Fruit fly (Drosophila melanogaster) whole organism, embryonic: ENCODE data around the gene Inx3.

ENCODE experiments used
- Atf6 ChIP-seq: fragments of 200-800 bp; sonication (Bioruptor generic); IDR thresholded peaks from 2 replicates; pipeline ENCODE4 v1.3.6; 2022; ENCODE audit warnings: missing biosample characterization, missing genetic modification characterization
- Blimp-1 ChIP-seq: fragments of 200-800 bp; sonication (Bioruptor generic); optimal IDR thresholded peaks from 3 replicates; lab custom pipeline; 2018; ENCODE audit warnings: missing biosample characterization, missing genetic modification characterization, mild to moderate bottlenecking, moderate library complexity, missing genetic modification reagents
- CG10462 ChIP-seq: fragments of 200-800 bp; sonication (Bioruptor generic); optimal IDR thresholded peaks from 2 replicates; lab custom pipeline; 2016; ENCODE audit warnings: missing biosample characterization, missing genetic modification characterization
- CG11093 ChIP-seq: fragments of 200-800 bp; sonication (Bioruptor generic); IDR thresholded peaks from 3 replicates; pipeline ENCODE4 v1.3.6; 2022; ENCODE audit warnings: missing biosample characterization, missing genetic modification characterization
- CG14667 ChIP-seq: fragments of 200-800 bp; sonication (Bioruptor generic); IDR thresholded peaks from 2 replicates; pipeline ENCODE4 v1.3.6; 2022; ENCODE audit warnings: missing biosample characterization, missing genetic modification characterization
- CG15601 ChIP-seq: fragments of 200-800 bp; sonication (Bioruptor generic); optimal IDR thresholded peaks from 3 replicates; lab custom pipeline; 2019; ENCODE audit warnings: missing biosample characterization, mild to moderate bottlenecking, missing genetic modification characterization, moderate library complexity
- CG17359 ChIP-seq: fragments of 200-800 bp; sonication (Bioruptor generic); optimal IDR thresholded peaks from 3 replicates; lab custom pipeline; 2018; ENCODE audit warnings: missing biosample characterization, mild to moderate bottlenecking, missing genetic modification characterization, moderate library complexity
- CG2199 ChIP-seq: fragments of 200-800 bp; sonication (Bioruptor generic); IDR thresholded peaks from 3 replicates; pipeline ENCODE4 v1.3.6; 2022; ENCODE audit warnings: missing biosample characterization, missing genetic modification characterization
- CG2712 ChIP-seq: fragments of 200-800 bp; optimal IDR thresholded peaks from 3 replicates; lab custom pipeline; 2019; ENCODE audit warnings: missing biosample characterization, mild to moderate bottlenecking, missing genetic modification characterization, moderate library complexity
- CG3163 ChIP-seq: fragments of 200-800 bp; sonication (Bioruptor generic); optimal IDR thresholded peaks from 3 replicates; lab custom pipeline; 2016; ENCODE audit warnings: missing biosample characterization, missing genetic modification characterization
- CG33557 ChIP-seq: fragments of 200-800 bp; sonication (Bioruptor generic); optimal IDR thresholded peaks from 2 replicates; lab custom pipeline; 2019; ENCODE audit warnings: missing biosample characterization, mild to moderate bottlenecking, missing genetic modification characterization, moderate library complexity
- CG34224 ChIP-seq: fragments of 200-800 bp; sonication (Bioruptor generic); IDR thresholded peaks from 3 replicates; pipeline ENCODE4 v1.3.6; 2022; ENCODE audit warnings: missing biosample characterization, missing genetic modification characterization; ENCODE audit not compliant: partially characterized antibody
- CG4424 ChIP-seq: fragments of 200-800 bp; sonication (Bioruptor generic); optimal IDR thresholded peaks from 3 replicates; lab custom pipeline; 2016; ENCODE audit warnings: missing biosample characterization, missing genetic modification characterization
- CG5953 ChIP-seq: fragments of 200-800 bp; sonication (Bioruptor generic); IDR thresholded peaks from 2 replicates; pipeline ENCODE4 v1.3.6; 2022; ENCODE audit warnings: missing biosample characterization, missing genetic modification characterization
- CG7271 ChIP-seq: fragments of 200-800 bp; sonication (Bioruptor generic); optimal IDR thresholded peaks from 2 replicates; lab custom pipeline; 2018; ENCODE audit warnings: missing biosample characterization, mild to moderate bottlenecking, missing genetic modification characterization, moderate library complexity
- CG7786 ChIP-seq: fragments of 200-800 bp; sonication (Bioruptor generic); optimal IDR thresholded peaks from 2 replicates; lab custom pipeline; 2016; ENCODE audit warnings: missing biosample characterization, missing genetic modification characterization
- CG9727 ChIP-seq: fragments of 200-800 bp; sonication (Bioruptor generic); optimal IDR thresholded peaks from 3 replicates; lab custom pipeline; 2017; ENCODE audit warnings: missing biosample characterization, mild to moderate bottlenecking, missing genetic modification characterization
- CG9817 ChIP-seq: fragments of 200-800 bp; sonication (Bioruptor generic); optimal IDR thresholded peaks from 2 replicates; lab custom pipeline; 2018; ENCODE audit warnings: missing biosample characterization, mild to moderate bottlenecking, missing genetic modification characterization, moderate library complexity
- CTCF ChIP-seq: fragments of 200-800 bp; sonication (Bioruptor generic); optimal IDR thresholded peaks from 2 replicates; lab custom pipeline; 2017; ENCODE audit warnings: missing biosample characterization, mild to moderate bottlenecking, missing genetic modification characterization, moderate library complexity
- D ChIP-seq, 2 experiments: fragments of 200-800 bp in 1 of 2; fragments of >200 bp in 1 of 2; sonication (Bioruptor generic) in 1 of 2; optimal IDR thresholded peaks; 2 replicates in 1 of 2; 3 replicates in 1 of 2; lab custom pipeline; 2017; ENCODE audit warnings: mild to moderate bottlenecking in 1 of 2, missing biosample characterization in 1 of 2, missing genetic modification characterization in 1 of 2, missing genetic modification reagents in 1 of 2
- Dfd ChIP-seq, 2 experiments: fragments of >200 bp; optimal IDR thresholded peaks; 2 replicates each; lab custom pipeline; 2017; ENCODE audit warnings: missing biosample characterization in 2 of 2, missing genetic modification characterization in 2 of 2
- Dip2 ChIP-seq: fragments of 200-800 bp; sonication (Bioruptor generic); IDR thresholded peaks from 2 replicates; pipeline ENCODE4 v1.3.6; 2022; ENCODE audit warnings: missing biosample characterization, missing genetic modification characterization
- Dll ChIP-seq: fragments of 200-800 bp; sonication (Bioruptor generic); IDR thresholded peaks from 4 replicates; pipeline ENCODE4 v1.3.6; 2022; ENCODE audit warnings: missing biosample characterization, missing genetic modification characterization; ENCODE audit not compliant: partially characterized antibody
- Dp ChIP-seq: fragments of 200-800 bp; sonication (Bioruptor generic); optimal IDR thresholded peaks from 2 replicates; lab custom pipeline; 2018; ENCODE audit warnings: missing biosample characterization, mild to moderate bottlenecking, missing genetic modification characterization, moderate library complexity
- GATAe ChIP-seq: fragments of 200-800 bp; sonication (Bioruptor generic); conservative IDR thresholded peaks from 2 replicates; pipeline ENCODE4 v1.3.6; 2022; ENCODE audit warnings: missing biosample characterization, missing genetic modification characterization
- Lim3 ChIP-seq: fragments of 200-800 bp; sonication (Bioruptor generic); IDR thresholded peaks from 2 replicates; pipeline ENCODE4 v1.3.6; 2022; ENCODE audit warnings: missing biosample characterization, missing genetic modification characterization
- MTF-1 ChIP-seq: fragments of 200-800 bp; sonication (Bioruptor generic); optimal IDR thresholded peaks from 2 replicates; lab custom pipeline; 2018; ENCODE audit warnings: missing biosample characterization, mild to moderate bottlenecking, missing genetic modification characterization, borderline replicate concordance
- NC2α ChIP-seq: fragments of 200-800 bp; sonication (Bioruptor generic); optimal IDR thresholded peaks from 2 replicates; lab custom pipeline; 2016; ENCODE audit warnings: missing biosample characterization, missing genetic modification characterization
- Oli ChIP-seq: fragments of 200-800 bp; sonication (Bioruptor generic); optimal IDR thresholded peaks from 2 replicates; lab custom pipeline; 2018; ENCODE audit warnings: missing biosample characterization, mild to moderate bottlenecking, missing genetic modification characterization, moderate library complexity
- Side ChIP-seq: fragments of 200-800 bp; sonication (Bioruptor generic); optimal IDR thresholded peaks from 2 replicates; lab custom pipeline; 2016; ENCODE audit warnings: missing biosample characterization, missing genetic modification characterization
- Sox102F ChIP-seq: fragments of 200-800 bp; sonication (Bioruptor generic); optimal IDR thresholded peaks from 2 replicates; lab custom pipeline; 2018; ENCODE audit warnings: missing biosample characterization, mild to moderate bottlenecking, missing genetic modification characterization, moderate library complexity
- ato ChIP-seq: fragments of 200-800 bp; sonication (Bioruptor generic); IDR thresholded peaks from 2 replicates; pipeline ENCODE4 v1.3.6; 2022; ENCODE audit warnings: missing biosample characterization, missing genetic modification characterization; ENCODE audit not compliant: partially characterized antibody
- cato ChIP-seq: fragments of 200-800 bp; sonication (Bioruptor generic); optimal IDR thresholded peaks from 2 replicates; lab custom pipeline; 2016; ENCODE audit warnings: missing biosample characterization, missing genetic modification characterization, borderline replicate concordance
- ewg ChIP-seq: fragments of 200-800 bp; sonication (Bioruptor generic); optimal IDR thresholded peaks from 3 replicates; lab custom pipeline; 2017; ENCODE audit warnings: mild to moderate bottlenecking, missing biosample characterization, missing genetic modification reagents, missing genetic modification characterization
- gfzf ChIP-seq: fragments of 200-800 bp; sonication (Bioruptor generic); optimal IDR thresholded peaks from 2 replicates; lab custom pipeline; 2016; ENCODE audit warnings: missing biosample characterization, mild to moderate bottlenecking, missing genetic modification characterization, moderate library complexity
- gro ChIP-seq: fragments of 200-800 bp; sonication (Bioruptor generic); optimal IDR thresholded peaks from 2 replicates; lab custom pipeline; 2016; ENCODE audit warnings: missing biosample characterization, missing genetic modification characterization
- h ChIP-seq: fragments of >200 bp; optimal IDR thresholded peaks from 2 replicates; lab custom pipeline; 2017
- inv ChIP-seq: fragments of 200-800 bp; sonication (Bioruptor generic); IDR thresholded peaks from 2 replicates; pipeline ENCODE4 v1.3.6; 2022; ENCODE audit warnings: missing biosample characterization, missing genetic modification characterization; ENCODE audit not compliant: partially characterized antibody
- ken ChIP-seq: fragments of 200-800 bp; sonication (Bioruptor generic); IDR thresholded peaks from 3 replicates; pipeline ENCODE4 v1.3.6; 2022; ENCODE audit warnings: missing biosample characterization, missing genetic modification characterization
- klu ChIP-seq: fragments of 200-800 bp; sonication (Bioruptor generic); IDR thresholded peaks from 2 replicates; pipeline ENCODE4 v1.3.6; 2022; ENCODE audit warnings: missing biosample characterization, missing genetic modification characterization
- lmd ChIP-seq: fragments of 200-800 bp; sonication (Bioruptor generic); IDR thresholded peaks from 2 replicates; pipeline ENCODE4 v1.3.6; 2022; ENCODE audit warnings: missing biosample characterization, missing genetic modification characterization
- maf-S ChIP-seq: fragments of 200-800 bp; sonication (Bioruptor generic); optimal IDR thresholded peaks from 2 replicates; lab custom pipeline; 2016; ENCODE audit warnings: missing biosample characterization, missing genetic modification characterization
- nmo ChIP-seq: fragments of 200-800 bp; sonication (Bioruptor generic); optimal IDR thresholded peaks from 2 replicates; lab custom pipeline; 2018; ENCODE audit warnings: missing biosample characterization, mild to moderate bottlenecking, missing genetic modification characterization, moderate library complexity
- pzg ChIP-seq: fragments of 200-800 bp; sonication (Bioruptor generic); optimal IDR thresholded peaks from 3 replicates; lab custom pipeline; 2018; ENCODE audit warnings: missing biosample characterization, mild to moderate bottlenecking, missing genetic modification characterization, moderate library complexity
- sens-2 ChIP-seq: fragments of 200-800 bp; sonication (Bioruptor generic); IDR thresholded peaks from 2 replicates; pipeline ENCODE4 v1.3.6; 2022; ENCODE audit warnings: missing biosample characterization, missing genetic modification characterization
- tio ChIP-seq: fragments of 200-800 bp; sonication (Bioruptor generic); optimal IDR thresholded peaks from 2 replicates; lab custom pipeline; 2017; ENCODE audit warnings: missing biosample characterization, missing genetic modification characterization, inconsistent platforms
- vnd ChIP-seq: fragments of 200-800 bp; sonication (Bioruptor generic); IDR thresholded peaks from 3 replicates; pipeline ENCODE4 v1.3.6; 2022; ENCODE audit warnings: missing biosample characterization, missing genetic modification characterization; ENCODE audit not compliant: partially characterized antibody
- wor ChIP-seq: fragments of 200-800 bp; sonication (Bioruptor generic); IDR thresholded peaks from 2 replicates; pipeline ENCODE4 v1.3.6; 2022; ENCODE audit warnings: missing biosample characterization, missing genetic modification characterization
- z ChIP-seq: fragments of 200-800 bp; sonication (Bioruptor generic); IDR thresholded peaks from 3 replicates; pipeline ENCODE4 v1.3.6; 2022; ENCODE audit warnings: missing biosample characterization, missing genetic modification characterization

Inx3 gene

dm6 chr3R:28819555-28820305 lies 39.6 kb downstream of the Inx3 start, which contains the start of the genes CG1523 and CG1647 (continued):
- peak; percentile 39 for TF ChIP-seq Side (GFP tag; lab: Kevin White, UChicago)
- TF ChIP-seq vnd (GFP tag; lab: Robert Waterston, UW), result no peak
- TF ChIP-seq CG9727, result peak; percentile 60
- TF ChIP-seq CG14667 (GFP tag; lab: Robert Waterston, UW), result no peak
- TF ChIP-seq ken, result 0 out of 3 replicates have a peak, but pooled peaks have one; percentile 33
- peak; percentile 79 for TF ChIP-seq CG2712 (tag; lab: Kevin White, UChicago)
- no peak for TF ChIP-seq CG15601 (tag; lab: Kevin White, UChicago)
- TF ChIP-seq h, result no peak
- TF ChIP-seq sens-2 (GFP tag; lab: Robert Waterston, UW), result no peak
- no peak for TF ChIP-seq Lim3 (GFP tag; lab: Robert Waterston, UW)
- peak; percentile 15; the same call in 1 of the 3 replicates for TF ChIP-seq CG34224
- TF ChIP-seq lmd, result peak; percentile 62
- TF ChIP-seq CG10462, result peak; percentile 19
- TF ChIP-seq CG33557 (GFP tag; lab: Kevin White, UChicago), result peak; percentile 84
- TF ChIP-seq gro (GFP tag; lab: Kevin White, UChicago), result peak; percentile 24
- no peak for TF ChIP-seq tio
- no peak for TF ChIP-seq Blimp-1 (GFP tag; lab: Kevin White, UChicago)
- TF ChIP-seq Oli (tag; lab: Kevin White, UChicago), result peak; percentile 69
- TF ChIP-seq GATAe (GFP tag; lab: Robert Waterston, UW), result no peak
- no peak for TF ChIP-seq Dip2
- peak; percentile 8 for TF ChIP-seq gfzf (GFP tag; lab: Kevin White, UChicago)
- TF ChIP-seq wor (GFP tag; lab: Robert Waterston, UW), result peak; percentile 41; the same call in 1 of the 2 replicates
- peak; percentile 20 for TF ChIP-seq pzg (GFP tag; lab: Kevin White, UChicago)
- TF ChIP-seq cato (GFP tag; lab: Kevin White, UChicago), result peak; percentile 40
- no peak for TF ChIP-seq CG5953
- peak; percentile 61 for TF ChIP-seq maf-S (GFP tag; lab: Kevin White, UChicago)
- TF ChIP-seq Sox102F (GFP tag; lab: Kevin White, UChicago), result no peak
- no peak for TF ChIP-seq z (GFP tag; lab: Robert Waterston, UW)
- TF ChIP-seq CG7271 (tag; lab: Kevin White, UChicago), result peak; percentile 13
- no peak for TF ChIP-seq CG17359 (tag; lab: Kevin White, UChicago)
- peak; percentile 35 for TF ChIP-seq CG3163 (GFP tag; lab: Kevin White, UChicago)
- TF ChIP-seq Dp, result no peak
- TF ChIP-seq ato (GFP tag; lab: Robert Waterston, UW), result no peak
- TF ChIP-seq CG4424, result peak; percentile 67
- peak; percentile 46; the same call in 1 of the 2 replicates for TF ChIP-seq inv (GFP tag; lab: Robert Waterston, UW)
- peak; percentile 48 for TF ChIP-seq CG7786
- no peak for TF ChIP-seq CG2199 (GFP tag; lab: Robert Waterston, UW)
- TF ChIP-seq D (optimal IDR thresholded peaks at IDR 0.05; lab: Kevin White, UChicago), result no peak
- no peak for TF ChIP-seq D (GFP tag; optimal IDR thresholded peaks at IDR 0.05; lab: Kevin White, UChicago)
- peak; percentile 35; the same call in 1 of the 3 replicates for TF ChIP-seq CG11093
- peak; percentile 52 for TF ChIP-seq klu (GFP tag; lab: Robert Waterston, UW)
- peak; percentile 72 for TF ChIP-seq Dll (GFP tag; lab: Robert Waterston, UW)
- TF ChIP-seq MTF-1 (GFP tag; lab: Kevin White, UChicago), result no peak
- peak; percentile 79 for TF ChIP-seq CG9817 (tag; lab: Kevin White, UChicago)
- no peak for TF ChIP-seq Dfd (GFP tag; optimal IDR thresholded peaks at IDR 0.05; lab: Kevin White, UChicago)
- no peak for TF ChIP-seq CTCF
- peak; percentile 74 for TF ChIP-seq nmo (GFP tag; lab: Kevin White, UChicago)
- TF ChIP-seq ewg (GFP tag; lab: Kevin White, UChicago), result no peak
- no peak; the same call in 1 of the 2 replicates for TF ChIP-seq Atf6
- TF ChIP-seq NC2α (GFP tag; lab: Kevin White, UChicago), result peak; percentile 55
